Fruit fly (Drosophila melanogaster): ENCODE measurements around the gene ema.

ema gene

DNA sequence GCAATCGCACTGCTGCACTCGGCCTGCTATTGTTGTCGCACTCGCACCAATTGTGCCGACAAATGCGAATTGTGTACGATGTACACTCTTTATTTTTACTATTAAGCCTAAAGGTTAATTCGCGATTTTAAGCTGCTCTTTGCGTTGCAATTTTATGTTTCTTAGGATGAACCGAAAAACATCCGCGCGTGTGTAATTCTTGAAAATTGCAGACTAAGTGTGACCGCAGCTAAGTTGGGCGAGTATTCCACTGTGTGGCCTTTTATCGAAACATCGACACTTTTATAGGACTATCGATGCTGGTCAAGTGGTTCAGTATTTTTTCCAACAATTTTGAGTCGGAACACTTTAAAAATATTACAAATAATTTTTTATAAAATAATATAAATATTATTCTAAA lies 12.1 kb upstream of the ema start, which contains the start of gene Pak3 (continued):
- no peak for TF ChIP-seq D (optimal IDR thresholded peaks at IDR 0.05)
- no peak for TF ChIP-seq D (GFP tag; optimal IDR thresholded peaks at IDR 0.05)
- TF ChIP-seq CG12659 (GFP tag; optimal IDR thresholded peaks at IDR 0.05) = peak; percentile 57
- peak; percentile 63 for TF ChIP-seq vnd (GFP tag; IDR thresholded peaks at IDR 0.05; ENCODE audit: partially characterized antibody)
- peak; percentile 12 for TF ChIP-seq Nf-YC (tag; optimal IDR thresholded peaks at IDR 0.05)
- 0 out of 3 replicates have a peak, but pooled peaks have one; percentile 23 for TF ChIP-seq Dbx (GFP tag; IDR thresholded peaks at IDR 0.05)
- TF ChIP-seq Dll (GFP tag; IDR thresholded peaks at IDR 0.05; ENCODE audit: partially characterized antibody) = peak; percentile 60; the same call in 3 of the 4 replicates
- peak; percentile 32; the same call in 1 of the 2 replicates for TF ChIP-seq CG9932 (GFP tag; IDR thresholded peaks at IDR 0.05)
- peak; percentile 53 for TF ChIP-seq CG17829 (tag; optimal IDR thresholded peaks at IDR 0.05)
- peak; percentile 37 for TF ChIP-seq Sry-δ (GFP tag; optimal IDR thresholded peaks at IDR 0.05)
- peak; percentile 52 for TF ChIP-seq zen (tag; optimal IDR thresholded peaks at IDR 0.05)
- TF ChIP-seq CTCF (GFP tag; optimal IDR thresholded peaks at IDR 0.05) = peak; percentile 14
- peak; percentile 22 for TF ChIP-seq NC2β (GFP tag; optimal IDR thresholded peaks at IDR 0.05)
- peak; percentile 37; the same call in 1 of the 3 replicates for TF ChIP-seq gce (GFP tag; IDR thresholded peaks at IDR 0.05)
- no peak for TF ChIP-seq CG6854 (GFP tag; optimal IDR thresholded peaks at IDR 0.05)
- 0 out of 2 replicates have a peak, but pooled peaks have one; percentile 10 for TF ChIP-seq Awh (GFP tag; IDR thresholded peaks at IDR 0.05)
- peak; percentile 85 for TF ChIP-seq pzg (GFP tag; optimal IDR thresholded peaks at IDR 0.05)
- no peak for TF ChIP-seq onecut (GFP tag; IDR thresholded peaks at IDR 0.05)
- TF ChIP-seq CoRest (tag; optimal IDR thresholded peaks at IDR 0.05) = peak; percentile 45
- peak; percentile 51; the same call in 1 of the 3 replicates for TF ChIP-seq row (GFP tag; IDR thresholded peaks at IDR 0.05)
- TF ChIP-seq emc (GFP tag; optimal IDR thresholded peaks at IDR 0.05) = no peak
- peak; percentile 17; the same call in 2 of the 3 replicates for TF ChIP-seq hb (GFP tag; IDR thresholded peaks at IDR 0.05; ENCODE audit: partially characterized antibody)
- TF ChIP-seq CG13287 (GFP tag; IDR thresholded peaks at IDR 0.05; ENCODE audit: partially characterized antibody) = peak; percentile 79
- peak; percentile 45; the same call in 1 of the 3 replicates for TF ChIP-seq mld (GFP tag; IDR thresholded peaks at IDR 0.05; ENCODE audit: partially characterized antibody)
- 0 out of 2 replicates have a peak, but pooled peaks have one; percentile 26 for TF ChIP-seq CG5953 (GFP tag; IDR thresholded peaks at IDR 0.05)
- peak; percentile 53; the same call in 1 of the 3 replicates for TF ChIP-seq CG14860 (GFP tag; IDR thresholded peaks at IDR 0.05; ENCODE audit: partially characterized antibody)
- TF ChIP-seq zen2 (GFP tag; IDR thresholded peaks at IDR 0.05; ENCODE audit: partially characterized antibody) = peak; percentile 42; the same call in 1 of the 3 replicates
- TF ChIP-seq bbx (GFP tag; IDR thresholded peaks at IDR 0.05; ENCODE audit: partially characterized antibody) = peak; percentile 82
- no peak for TF ChIP-seq CG3163 (GFP tag; optimal IDR thresholded peaks at IDR 0.05)
- peak; percentile 36 for TF ChIP-seq CG12391 (tag; optimal IDR thresholded peaks at IDR 0.05)
- no peak for TF ChIP-seq zfh1 (GFP tag; IDR thresholded peaks at IDR 0.05)
- peak; percentile 68; the same call in 2 of the 3 replicates for TF ChIP-seq CG7963 (GFP tag; IDR thresholded peaks at IDR 0.05; ENCODE audit: partially characterized antibody)
- peak; percentile 51; the same call in 1 of the 2 replicates for TF ChIP-seq ato (GFP tag; IDR thresholded peaks at IDR 0.05; ENCODE audit: partially characterized antibody)
- TF ChIP-seq CG1603 (tag; optimal IDR thresholded peaks at IDR 0.05) = peak; percentile 54
- TF ChIP-seq CrebB (tag; optimal IDR thresholded peaks at IDR 0.05) = no peak
- TF ChIP-seq salm (tag; optimal IDR thresholded peaks at IDR 0.05) = peak; percentile 10
- peak; percentile 9; the same call in 1 of the 2 replicates for TF ChIP-seq nerfin-2 (GFP tag; IDR thresholded peaks at IDR 0.05; ENCODE audit: partially characterized antibody)
- peak; percentile 89 for TF ChIP-seq Dref (GFP tag; IDR thresholded peaks at IDR 0.05)
- TF ChIP-seq tin (GFP tag; optimal IDR thresholded peaks at IDR 0.05) = no peak
- no peak for TF ChIP-seq Dfd (GFP tag; optimal IDR thresholded peaks at IDR 0.05)
- TF ChIP-seq Opbp (GFP tag; IDR thresholded peaks at IDR 0.05; ENCODE audit: partially characterized antibody) = peak; percentile 75
- peak; percentile 86 for TF ChIP-seq amos (GFP tag; IDR thresholded peaks at IDR 0.05; ENCODE audit: partially characterized antibody)
- TF ChIP-seq grn (GFP tag; optimal IDR thresholded peaks at IDR 0.05) = no peak
- peak; percentile 40 for TF ChIP-seq ewg (GFP tag; optimal IDR thresholded peaks at IDR 0.05)
- TF ChIP-seq knrl (GFP tag; IDR thresholded peaks at IDR 0.05; ENCODE audit: partially characterized antibody) = peak; percentile 65
- TF ChIP-seq Dp (GFP tag; optimal IDR thresholded peaks at IDR 0.05) = peak; percentile 63
- TF ChIP-seq CG2712 (tag; optimal IDR thresholded peaks at IDR 0.05) = peak; percentile 43
- peak; percentile 31 for TF ChIP-seq Dek (tag; optimal IDR thresholded peaks at IDR 0.05)
- TF ChIP-seq abd-A (tag; optimal IDR thresholded peaks at IDR 0.05) = no peak
